Worm (Caenorhabditis elegans): ENCODE results near the gene DH11.2.

ce11 chrII:8047264-8047663, 34.6 kb downstream of the DH11.2 start, which contains the start of gene apn-1:
- TF ChIP-seq M03D4.4 (tag; optimal IDR thresholded peaks at IDR 0.05) (no peak), sem-2 (GFP tag; optimal IDR thresholded peaks at IDR 0.05) (no peak), elt-3 (tag; optimal IDR thresholded peaks at IDR 0.05) (no peak), unc-62 (GFP tag; optimal IDR thresholded peaks at IDR 0.05) (no peak), nhr-76 (tag; optimal IDR thresholded peaks at IDR 0.05) (no peak), ztf-11 (tag; optimal IDR thresholded peaks at IDR 0.05) (no peak), lsy-2 (tag; optimal IDR thresholded peaks at IDR 0.05) (no peak), drap-1 (GFP tag; optimal IDR thresholded peaks at IDR 0.05) (no peak)
